Fruit fly (Drosophila melanogaster): ENCODE data around the gene tal-3A.

DNA sequence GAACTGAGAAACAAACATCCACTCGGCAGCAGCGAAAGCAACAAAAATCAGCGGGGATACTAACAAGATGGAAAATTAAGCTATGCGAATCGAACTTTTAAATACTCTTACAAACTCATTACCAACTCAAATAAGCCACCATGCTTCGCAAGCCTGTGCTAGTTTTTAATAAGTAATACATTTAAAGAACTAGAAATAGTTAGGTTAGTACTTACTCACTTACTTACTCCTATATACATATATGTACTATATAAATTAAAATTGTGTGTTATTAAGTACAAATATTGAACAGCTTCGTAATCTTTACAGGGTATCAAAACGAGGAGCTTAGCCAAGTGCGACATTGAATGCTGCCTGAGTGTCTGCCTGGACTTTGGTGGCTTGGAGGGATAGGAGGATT is 38.1 kb downstream of the tal-3A start:
- TF ChIP-seq CG12768 (GFP tag; optimal IDR thresholded peaks at IDR 0.05) (no peak), CG7101 (tag; optimal IDR thresholded peaks at IDR 0.05) (no peak), pad (GFP tag; optimal IDR thresholded peaks at IDR 0.05) (no peak)

Data from whole organism, adult.